Worm (Caenorhabditis elegans) whole organism, mixed stage, embryonic: ENCODE measurements around the gene lec-2.

Experiments used
- M03D4.4 ChIP-seq: sonication (generic microtip); optimal IDR thresholded peaks from 2 replicates; lab custom pipeline; 2017; ENCODE audit warnings: mild to moderate bottlenecking, missing genetic modification characterization, missing compliant biosample characterization
- bed-3 ChIP-seq: fragments of 200-800 bp; sonication (Bioruptor generic); optimal IDR thresholded peaks from 3 replicates; lab custom pipeline; 2018; ENCODE audit warnings: mild to moderate bottlenecking, missing genetic modification characterization, moderate library complexity, missing compliant biosample characterization
- blmp-1 ChIP-seq: fragments of 150-350 bp; optimal IDR thresholded peaks from 2 replicates; lab custom pipeline; 2014; ENCODE audit warnings: missing biosample characterization, missing genetic modification characterization
- ceh-83 ChIP-seq: fragments of 200-800 bp; sonication (Bioruptor generic); optimal IDR thresholded peaks from 2 replicates; lab custom pipeline; 2018; ENCODE audit warnings: mild to moderate bottlenecking, missing genetic modification characterization, missing compliant biosample characterization
- ces-1 ChIP-seq: fragments of 150-350 bp; optimal IDR thresholded peaks from 2 replicates; lab custom pipeline; 2014; ENCODE audit warnings: missing biosample characterization, missing genetic modification reagents, missing genetic modification characterization
- cnd-1 ChIP-seq: fragments of 200-800 bp; sonication (Bioruptor generic); optimal IDR thresholded peaks from 2 replicates; lab custom pipeline; 2018; ENCODE audit warnings: mild to moderate bottlenecking, missing genetic modification characterization, missing compliant biosample characterization
- drap-1 ChIP-seq: fragments of 200-800 bp; sonication (Bioruptor generic); optimal IDR thresholded peaks from 3 replicates; lab custom pipeline; 2018; ENCODE audit warnings: mild to moderate bottlenecking, missing genetic modification characterization, missing compliant biosample characterization
- elt-1 ChIP-seq: sonication (generic microtip); optimal IDR thresholded peaks from 2 replicates; lab custom pipeline; 2017; ENCODE audit warnings: missing genetic modification characterization, mild to moderate bottlenecking, missing compliant biosample characterization, antibody characterized with exemption, moderate library complexity, borderline replicate concordance; ENCODE audit not compliant: insufficient read depth
- elt-3 ChIP-seq: fragments of 150-350 bp; optimal IDR thresholded peaks from 2 replicates; lab custom pipeline; 2014; ENCODE audit warnings: missing biosample characterization, missing genetic modification characterization
- flh-1 ChIP-seq: fragments of 200-800 bp; sonication (Bioruptor generic); optimal IDR thresholded peaks from 2 replicates; lab custom pipeline; 2018; ENCODE audit warnings: mild to moderate bottlenecking, missing genetic modification characterization, moderate library complexity, missing compliant biosample characterization
- ham-2 ChIP-seq: fragments of 200-800 bp; sonication (Bioruptor generic); optimal IDR thresholded peaks from 2 replicates; lab custom pipeline; 2018; ENCODE audit warnings: mild to moderate bottlenecking, missing genetic modification characterization, missing compliant biosample characterization
- hlh-1 ChIP-seq: fragments of 150-350 bp; optimal IDR thresholded peaks from 2 replicates; lab custom pipeline; 2014; ENCODE audit warnings: missing biosample characterization, missing genetic modification reagents, missing genetic modification characterization
- lin-13 ChIP-seq: fragments of 150-350 bp; optimal IDR thresholded peaks from 2 replicates; lab custom pipeline; 2014; ENCODE audit warnings: missing biosample characterization, missing genetic modification characterization
- lsy-2 ChIP-seq: fragments of 150-350 bp; optimal IDR thresholded peaks from 2 replicates; lab custom pipeline; 2014; ENCODE audit warnings: missing biosample characterization, missing genetic modification characterization
- mab-5 ChIP-seq: fragments of 150-350 bp; optimal IDR thresholded peaks from 2 replicates; lab custom pipeline; 2014; ENCODE audit warnings: missing biosample characterization, missing genetic modification characterization
- mep-1 ChIP-seq: fragments of 150-350 bp; optimal IDR thresholded peaks from 2 replicates; lab custom pipeline; 2017; ENCODE audit warnings: missing biosample characterization, missing genetic modification reagents, missing genetic modification characterization, inconsistent platforms
- mls-2 ChIP-seq: sonication (generic microtip); optimal IDR thresholded peaks from 2 replicates; lab custom pipeline; 2016; ENCODE audit warnings: mild to moderate bottlenecking, missing genetic modification characterization, moderate library complexity, missing compliant biosample characterization
- nhr-12 ChIP-seq: fragments of 150-350 bp; optimal IDR thresholded peaks from 2 replicates; lab custom pipeline; 2014; ENCODE audit warnings: missing biosample characterization, missing genetic modification characterization
- nhr-2 ChIP-seq: fragments of 150-350 bp; optimal IDR thresholded peaks from 2 replicates; lab custom pipeline; 2014; ENCODE audit warnings: missing biosample characterization, missing genetic modification characterization
- nhr-237 ChIP-seq: fragments of 150-350 bp; optimal IDR thresholded peaks from 2 replicates; lab custom pipeline; 2014; ENCODE audit warnings: missing biosample characterization, missing genetic modification characterization
- nhr-28 ChIP-seq: fragments of 150-350 bp; optimal IDR thresholded peaks from 2 replicates; lab custom pipeline; 2014; ENCODE audit warnings: missing biosample characterization, missing genetic modification characterization
- nhr-76 ChIP-seq: sonication (generic microtip); optimal IDR thresholded peaks from 2 replicates; lab custom pipeline; 2017; ENCODE audit warnings: missing biosample characterization, missing genetic modification characterization
- pha-4 ChIP-seq: fragments of 150-350 bp; optimal IDR thresholded peaks from 2 replicates; lab custom pipeline; 2018; ENCODE audit warnings: missing biosample characterization, missing genetic modification reagents, missing genetic modification characterization
- sem-2 ChIP-seq: fragments of 200-800 bp; sonication (Bioruptor generic); optimal IDR thresholded peaks from 2 replicates; lab custom pipeline; 2018; ENCODE audit warnings: mild to moderate bottlenecking, missing genetic modification characterization, missing compliant biosample characterization
- sptf-1 ChIP-seq: sonication (generic microtip); optimal IDR thresholded peaks from 2 replicates; lab custom pipeline; 2017; ENCODE audit warnings: mild to moderate bottlenecking, missing genetic modification characterization, moderate library complexity, missing compliant biosample characterization
- tbx-8 ChIP-seq: fragments of 200-800 bp; sonication (Bioruptor generic); optimal IDR thresholded peaks from 2 replicates; lab custom pipeline; 2018; ENCODE audit warnings: mild to moderate bottlenecking, missing genetic modification characterization, moderate library complexity, missing compliant biosample characterization
- unc-39 ChIP-seq: fragments of 150-350 bp; optimal IDR thresholded peaks from 2 replicates; lab custom pipeline; 2014; ENCODE audit warnings: missing biosample characterization, missing genetic modification characterization
- unc-62 ChIP-seq: fragments of 150-350 bp; optimal IDR thresholded peaks from 2 replicates; lab custom pipeline; 2014; ENCODE audit warnings: missing biosample characterization, missing genetic modification reagents, missing genetic modification characterization
- zip-8 ChIP-seq: fragments of 150-350 bp; optimal IDR thresholded peaks from 2 replicates; lab custom pipeline; 2014; ENCODE audit warnings: missing biosample characterization, missing genetic modification characterization
- ztf-11 ChIP-seq: fragments of 150-350 bp; optimal IDR thresholded peaks from 2 replicates; lab custom pipeline; 2014; ENCODE audit warnings: missing biosample characterization, missing genetic modification characterization

The lec-2 gene

ce11 chrII:10040834-10041233 lies 24.9 kb upstream of the lec-2 start, which contains the start of gene ogr-2:
ogr-2 (plus strand) TSS chrII:10041134.
- TF ChIP-seq zip-8 (tag; lab: Kevin White, UChicago) (no peak), nhr-12 (tag; lab: Kevin White, UChicago) (no peak), nhr-28 (tag; lab: Kevin White, UChicago) (no peak), bed-3 (GFP tag; lab: Kevin White, UChicago) (no peak), blmp-1 (tag; lab: Kevin White, UChicago) (no peak), pha-4 (tag; lab: Kevin White, UChicago) (no peak), tbx-8 (GFP tag; lab: Kevin White, UChicago) (no peak), nhr-2 (no peak), ham-2 (GFP tag; lab: Kevin White, UChicago) (no peak), sptf-1 (tag; lab: Kevin White, UChicago) (no peak), ceh-83 (GFP tag; lab: Kevin White, UChicago) (no peak), lin-13 (no peak), hlh-1 (tag; lab: Kevin White, UChicago) (no peak), elt-1 (tag; lab: Kevin White, UChicago) (no peak), nhr-76 (no peak)

DNA sequence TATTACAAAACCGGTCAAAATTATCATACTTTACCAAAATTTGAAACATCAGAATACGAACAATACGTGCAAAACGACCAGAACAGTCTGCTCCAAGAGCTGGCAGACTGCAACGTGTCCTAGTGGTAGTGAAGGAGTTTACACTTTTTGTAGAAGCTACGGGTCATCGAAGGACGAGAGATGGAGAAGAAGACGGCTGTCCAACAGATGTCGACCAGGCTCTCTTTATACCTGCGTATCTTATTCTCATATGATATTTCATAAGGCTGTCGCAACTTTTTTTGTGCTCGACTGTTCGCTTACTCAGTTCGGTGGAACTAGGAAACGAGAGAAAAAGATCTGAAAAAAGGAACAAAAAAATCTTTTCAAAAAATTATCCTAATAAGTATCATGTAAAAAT lies 23.8 kb upstream of the lec-2 start, which contains the start of gene let-268:
TSS of gene let-268 (minus strand) at position 182 of the 400 bp plus-strand sequence.
- TF ChIP-seq hlh-1 (tag; lab: Kevin White, UChicago) (peak; percentile 99), unc-39 (tag; lab: Kevin White, UChicago) (no peak), cnd-1 (tag; lab: Kevin White, UChicago) (no peak), bed-3 (GFP tag; lab: Kevin White, UChicago) (no peak), blmp-1 (tag; lab: Kevin White, UChicago) (no peak), ceh-83 (GFP tag; lab: Kevin White, UChicago) (no peak), mab-5 (tag; lab: Kevin White, UChicago) (no peak), pha-4 (tag; lab: Kevin White, UChicago) (no peak)

DNA sequence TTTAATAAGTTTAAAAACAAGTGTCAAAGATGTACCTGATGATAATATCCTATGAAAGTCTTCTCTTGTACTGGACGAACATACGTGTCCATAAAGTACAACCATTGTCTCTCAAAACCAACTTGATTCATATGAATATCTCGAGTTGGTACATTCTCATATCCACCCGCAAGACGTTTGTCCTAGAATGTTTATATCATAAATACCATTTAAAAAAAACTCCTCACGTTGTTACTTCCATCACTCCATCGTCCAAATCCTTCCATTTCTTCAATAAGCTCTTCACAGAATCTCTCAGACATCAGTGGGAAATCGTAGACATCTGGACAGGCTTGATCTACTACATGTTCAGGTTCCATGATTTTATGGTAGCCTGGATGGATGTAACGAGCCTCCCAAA lies 19.4 kb upstream of the lec-2 start:
- TF ChIP-seq lin-13 (no peak), zip-8 (tag; lab: Kevin White, UChicago) (no peak), mls-2 (no peak), unc-62 (GFP tag; lab: Kevin White, UChicago) (no peak), unc-39 (tag; lab: Kevin White, UChicago) (no peak), elt-1 (tag; lab: Kevin White, UChicago) (no peak), ztf-11 (tag; lab: Kevin White, UChicago) (no peak), ces-1 (no peak), elt-3 (tag; lab: Kevin White, UChicago) (no peak), flh-1 (GFP tag; lab: Kevin White, UChicago) (no peak), nhr-28 (tag; lab: Kevin White, UChicago) (no peak), hlh-1 (tag; lab: Kevin White, UChicago) (no peak), sem-2 (GFP tag; lab: Kevin White, UChicago) (no peak), M03D4.4 (no peak), nhr-2 (no peak), cnd-1 (tag; lab: Kevin White, UChicago) (no peak), nhr-76 (no peak), drap-1 (GFP tag; lab: Kevin White, UChicago) (no peak), lsy-2 (tag; lab: Kevin White, UChicago) (no peak)
- TF ChIP-seq, all 35 proteins: peak for 0

DNA sequence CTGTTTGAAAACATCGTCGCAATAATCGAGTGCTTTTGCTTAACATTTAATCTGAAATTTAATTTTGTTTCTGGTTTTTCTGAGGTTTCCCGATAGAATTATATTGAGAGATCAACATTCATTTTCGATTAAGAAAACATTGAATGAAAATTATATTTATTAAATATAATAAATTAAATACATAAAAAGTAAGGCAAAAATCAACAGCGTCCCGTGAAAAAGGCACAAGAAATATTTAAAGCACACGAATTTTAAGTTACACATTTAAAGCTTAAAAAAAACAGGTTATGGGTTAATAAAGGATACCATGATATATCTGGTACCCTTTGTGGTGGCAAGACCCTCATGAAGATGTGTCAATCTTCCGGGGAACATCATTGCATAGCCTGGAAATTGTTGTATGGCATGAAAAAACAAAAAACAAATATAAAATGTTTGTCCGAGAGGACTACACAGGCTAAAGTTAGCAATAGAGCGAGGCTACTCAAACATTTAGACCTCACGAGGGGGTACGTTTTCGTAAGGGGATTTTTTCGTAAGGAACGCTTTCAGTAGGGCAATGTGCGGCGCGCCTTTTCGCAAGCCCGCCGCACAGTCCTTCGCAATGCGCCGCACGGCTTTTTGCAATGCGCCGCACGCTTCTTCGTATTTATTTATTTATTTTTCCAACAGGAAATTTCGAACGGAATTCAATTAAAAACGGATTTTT lies 17.3 kb upstream of the lec-2 start, which contains the start of gene mtcu-2:
TSS of gene mtcu-2 (minus strand) at position 51 of the 709 bp plus-strand sequence.
- peak; percentile 63 for TF ChIP-seq pha-4 (tag; lab: Kevin White, UChicago)
- TF ChIP-seq ces-1, result peak; percentile 59
- peak; percentile 48 for TF ChIP-seq ceh-83 (GFP tag; lab: Kevin White, UChicago)
- peak; percentile 23 for TF ChIP-seq cnd-1 (tag; lab: Kevin White, UChicago)
- peak; percentile 46 for TF ChIP-seq drap-1 (GFP tag; lab: Kevin White, UChicago)
- peak; percentile 71 for TF ChIP-seq sptf-1 (tag; lab: Kevin White, UChicago)
- TF ChIP-seq lin-13, result peak; percentile 40
- peak; percentile 60 for TF ChIP-seq lsy-2 (tag; lab: Kevin White, UChicago)
- peak; percentile 59 for TF ChIP-seq mep-1
- TF ChIP-seq nhr-237 (tag; lab: Kevin White, UChicago), result peak; percentile 35
